Fruit fly (Drosophila melanogaster) whole organism, prepupa: ENCODE results near the gene Psn.

ENCODE experiments used
- Blimp-1 ChIP-seq: fragments of 200-800 bp; sonication (Bioruptor generic); optimal IDR thresholded peaks from 3 replicates; lab custom pipeline; 2017; ENCODE audit warnings: missing biosample characterization, missing genetic modification characterization, mild to moderate bottlenecking, moderate library complexity, missing genetic modification reagents
- CG10631 ChIP-seq: fragments of 200-800 bp; sonication (Bioruptor generic); optimal IDR thresholded peaks from 2 replicates; lab custom pipeline; 2016; ENCODE audit warnings: missing biosample characterization, missing genetic modification characterization
- CG11294 ChIP-seq: fragments of 200-800 bp; sonication (Bioruptor generic); IDR thresholded peaks from 2 replicates; pipeline ENCODE4 v1.3.6; 2022; ENCODE audit warnings: missing biosample characterization, missing genetic modification characterization
- CG15336 ChIP-seq: fragments of 200-800 bp; sonication (Bioruptor generic); IDR thresholded peaks from 2 replicates; pipeline ENCODE4 v1.3.6; 2022; ENCODE audit warnings: missing biosample characterization, missing genetic modification characterization
- CG1621 ChIP-seq: fragments of 200-800 bp; sonication (Bioruptor generic); optimal IDR thresholded peaks from 3 replicates; lab custom pipeline; 2018; ENCODE audit warnings: missing biosample characterization, mild to moderate bottlenecking, missing genetic modification characterization
- CG16779 ChIP-seq: fragments of 200-800 bp; sonication (Bioruptor generic); optimal IDR thresholded peaks from 3 replicates; lab custom pipeline; 2017; ENCODE audit warnings: missing biosample characterization, mild to moderate bottlenecking, missing genetic modification characterization
- CG31627 ChIP-seq: fragments of 200-800 bp; sonication (Bioruptor generic); optimal IDR thresholded peaks from 3 replicates; lab custom pipeline; 2016; ENCODE audit warnings: missing biosample characterization, missing genetic modification characterization
- CG32006 ChIP-seq: fragments of 200-800 bp; sonication (Bioruptor generic); optimal IDR thresholded peaks from 3 replicates; lab custom pipeline; 2017; ENCODE audit warnings: missing biosample characterization, mild to moderate bottlenecking, missing genetic modification characterization
- CG34406 ChIP-seq: fragments of 200-800 bp; sonication (Bioruptor generic); optimal IDR thresholded peaks from 3 replicates; lab custom pipeline; 2016; ENCODE audit warnings: missing biosample characterization, missing genetic modification characterization
- CG3919 ChIP-seq: fragments of 200-800 bp; sonication (Bioruptor generic); optimal IDR thresholded peaks from 3 replicates; lab custom pipeline; 2016; ENCODE audit warnings: missing biosample characterization, missing genetic modification characterization
- CG4318 ChIP-seq: fragments of 200-800 bp; sonication (Bioruptor generic); optimal IDR thresholded peaks from 3 replicates; lab custom pipeline; 2017; ENCODE audit warnings: missing biosample characterization, mild to moderate bottlenecking, missing genetic modification characterization
- CG6163 ChIP-seq: fragments of 200-800 bp; sonication (Bioruptor generic); IDR thresholded peaks from 3 replicates; pipeline ENCODE4 v1.3.6; 2022; ENCODE audit warnings: missing biosample characterization, missing genetic modification characterization
- CG6276 ChIP-seq: fragments of 200-800 bp; sonication (Bioruptor generic); optimal IDR thresholded peaks from 2 replicates; lab custom pipeline; 2017; ENCODE audit warnings: missing biosample characterization, mild to moderate bottlenecking, missing genetic modification characterization
- CG6792 ChIP-seq: fragments of 200-800 bp; sonication (Bioruptor generic); optimal IDR thresholded peaks from 3 replicates; lab custom pipeline; 2016; ENCODE audit warnings: missing biosample characterization, missing genetic modification characterization
- CG6854 ChIP-seq: fragments of 200-800 bp; sonication (Bioruptor generic); optimal IDR thresholded peaks from 2 replicates; lab custom pipeline; 2017; ENCODE audit warnings: missing biosample characterization, mild to moderate bottlenecking, missing genetic modification characterization
- CG7368 ChIP-seq: fragments of 200-800 bp; sonication (Bioruptor generic); optimal IDR thresholded peaks from 3 replicates; lab custom pipeline; 2016; ENCODE audit warnings: missing biosample characterization, missing genetic modification characterization
- CG8319 ChIP-seq: fragments of 200-800 bp; sonication (Bioruptor generic); optimal IDR thresholded peaks from 3 replicates; lab custom pipeline; 2016; ENCODE audit warnings: missing biosample characterization, missing genetic modification characterization
- CG8632 ChIP-seq: fragments of 200-800 bp; sonication (Bioruptor generic); optimal IDR thresholded peaks from 3 replicates; lab custom pipeline; 2016; ENCODE audit warnings: missing biosample characterization, missing genetic modification characterization
- Eip75B ChIP-seq: fragments of 200-800 bp; sonication (Bioruptor generic); optimal IDR thresholded peaks from 3 replicates; lab custom pipeline; 2016; ENCODE audit warnings: missing biosample characterization, missing genetic modification characterization
- Eip78C ChIP-seq: fragments of 200-800 bp; sonication (Bioruptor generic); peaks from one replicate; lab custom pipeline; 2016; ENCODE audit warnings: missing biosample characterization, missing genetic modification characterization
- Ets21C ChIP-seq: fragments of 200-800 bp; sonication (Bioruptor generic); optimal IDR thresholded peaks from 3 replicates; lab custom pipeline; 2016; ENCODE audit warnings: missing biosample characterization, missing genetic modification characterization
- Gug ChIP-seq: fragments of 200-800 bp; sonication (Bioruptor generic); IDR thresholded peaks from 2 replicates; pipeline ENCODE4 v1.3.6; 2022; ENCODE audit warnings: missing biosample characterization, missing genetic modification characterization
- Hr38 ChIP-seq: sonication (Bioruptor generic); optimal IDR thresholded peaks from 2 replicates; lab custom pipeline; 2016; ENCODE audit warnings: missing biosample characterization, missing genetic modification characterization
- Hr39 ChIP-seq: fragments of 200-800 bp; sonication (Bioruptor generic); optimal IDR thresholded peaks from 2 replicates; lab custom pipeline; 2016; ENCODE audit warnings: missing biosample characterization, missing genetic modification characterization
- Hr4 ChIP-seq: fragments of 200-800 bp; sonication (Bioruptor generic); optimal IDR thresholded peaks from 3 replicates; lab custom pipeline; 2016; ENCODE audit warnings: missing biosample characterization, missing genetic modification characterization
- Lpt ChIP-seq: fragments of 200-800 bp; sonication (Bioruptor generic); optimal IDR thresholded peaks from 3 replicates; lab custom pipeline; 2016; ENCODE audit warnings: missing biosample characterization, missing genetic modification characterization
- Met ChIP-seq: fragments of 200-800 bp; sonication (Bioruptor generic); optimal IDR thresholded peaks from 3 replicates; lab custom pipeline; 2016; ENCODE audit warnings: missing biosample characterization, missing genetic modification characterization
- OdsH ChIP-seq: fragments of 200-800 bp; sonication (Bioruptor generic); optimal IDR thresholded peaks from 3 replicates; lab custom pipeline; 2016; ENCODE audit warnings: missing biosample characterization, missing genetic modification characterization
- Sox102F ChIP-seq: fragments of 200-800 bp; sonication (Bioruptor generic); optimal IDR thresholded peaks from 2 replicates; lab custom pipeline; 2016; ENCODE audit warnings: missing biosample characterization, mild to moderate bottlenecking, missing genetic modification characterization
- achi ChIP-seq: fragments of 200-800 bp; sonication (Bioruptor generic); optimal IDR thresholded peaks from 3 replicates; lab custom pipeline; 2016; ENCODE audit warnings: missing biosample characterization, missing genetic modification characterization
- acj6 ChIP-seq: fragments of 200-800 bp; sonication (Bioruptor generic); optimal IDR thresholded peaks from 3 replicates; lab custom pipeline; 2016; ENCODE audit warnings: missing biosample characterization, missing genetic modification characterization
- cyc ChIP-seq: fragments of 200-800 bp; sonication (Bioruptor generic); optimal IDR thresholded peaks from 3 replicates; lab custom pipeline; 2016; ENCODE audit warnings: missing biosample characterization, missing genetic modification characterization
- dac ChIP-seq: fragments of 200-800 bp; sonication (Bioruptor generic); optimal IDR thresholded peaks from 2 replicates; lab custom pipeline; 2017; ENCODE audit warnings: missing biosample characterization, mild to moderate bottlenecking, missing genetic modification characterization
- dsx ChIP-seq: fragments of 200-800 bp; optimal IDR thresholded peaks from 3 replicates; lab custom pipeline; 2019; ENCODE audit warnings: missing biosample characterization, mild to moderate bottlenecking, missing genetic modification characterization, moderate library complexity; ENCODE audit not compliant: poor library complexity, severe bottlenecking
- eg ChIP-seq: fragments of 200-800 bp; sonication (Bioruptor generic); IDR thresholded peaks from 3 replicates; pipeline ENCODE4 v1.3.6; 2022; ENCODE audit warnings: missing biosample characterization, missing genetic modification characterization
- esn ChIP-seq: fragments of 200-800 bp; sonication (Bioruptor generic); optimal IDR thresholded peaks from 2 replicates; lab custom pipeline; 2016; ENCODE audit warnings: missing biosample characterization, mild to moderate bottlenecking, missing genetic modification characterization, moderate library complexity
- fd59A ChIP-seq: fragments of 200-800 bp; sonication (Bioruptor generic); optimal IDR thresholded peaks from 2 replicates; lab custom pipeline; 2017; ENCODE audit warnings: missing biosample characterization, mild to moderate bottlenecking, missing genetic modification characterization, missing genetic modification reagents
- fkh ChIP-seq: fragments of 200-800 bp; sonication (Bioruptor generic); optimal IDR thresholded peaks from 3 replicates; lab custom pipeline; 2017; ENCODE audit warnings: missing biosample characterization, mild to moderate bottlenecking, missing genetic modification characterization, moderate library complexity
- net ChIP-seq: fragments of 200-800 bp; sonication (Bioruptor generic); optimal IDR thresholded peaks from 3 replicates; lab custom pipeline; 2016; ENCODE audit warnings: missing biosample characterization, missing genetic modification characterization
- pdm3 ChIP-seq: fragments of 200-800 bp; sonication (Bioruptor generic); optimal IDR thresholded peaks from 3 replicates; lab custom pipeline; 2016; ENCODE audit warnings: missing biosample characterization, missing genetic modification characterization
- salr ChIP-seq, 2 experiments: fragments of 200-800 bp; sonication (Bioruptor generic); optimal IDR thresholded peaks; 3 replicates each; lab custom pipeline; 2016 to 2018; ENCODE audit warnings: missing biosample characterization in 2 of 2, missing genetic modification characterization in 2 of 2, mild to moderate bottlenecking in 1 of 2
- spab ChIP-seq: fragments of 200-800 bp; sonication (Bioruptor generic); optimal IDR thresholded peaks from 2 replicates; lab custom pipeline; 2017; ENCODE audit warnings: missing biosample characterization, mild to moderate bottlenecking, missing genetic modification characterization, missing genetic modification reagents
- ss ChIP-seq, 2 experiments: fragments of 200-800 bp; sonication (Bioruptor generic); optimal IDR thresholded peaks; 2 replicates in 1 of 2; 3 replicates in 1 of 2; lab custom pipeline; 2017 to 2018; ENCODE audit warnings: mild to moderate bottlenecking in 2 of 2, missing biosample characterization in 2 of 2, missing genetic modification characterization in 2 of 2, moderate library complexity in 1 of 2
- svp ChIP-seq: fragments of 200-800 bp; sonication (Bioruptor generic); peaks from one replicate; lab custom pipeline; 2016; ENCODE audit warnings: missing biosample characterization, missing genetic modification characterization
- topi ChIP-seq: fragments of 200-800 bp; sonication (Bioruptor generic); optimal IDR thresholded peaks from 3 replicates; lab custom pipeline; 2016; ENCODE audit warnings: missing biosample characterization, missing genetic modification characterization

Psn gene

dm6 chr3L:20401026-20401912 lies 31.0 kb upstream of the Psn start, which contains the start of gene trbl (continued):
- TF ChIP-seq ss (GFP tag; optimal IDR thresholded peaks at IDR 0.05; lab: Kevin White, UChicago) (peak; percentile 12 to 21), dsx (GFP tag; lab: Kevin White, UChicago) (peak; percentile 62), svp (peak; percentile 73), Eip78C (peak; percentile 48), fd59A (GFP tag; lab: Kevin White, UChicago) (no peak)

- TF ChIP-seq Gug (GFP tag; lab: Robert Waterston, UW) (no peak), ss (GFP tag; optimal IDR thresholded peaks at IDR 0.05; lab: Kevin White, UChicago) (peak; percentile 55 to 86), CG7368 (peak; percentile 55), esn (peak; percentile 54), Sox102F (GFP tag; lab: Kevin White, UChicago) (peak; percentile 51), salr (GFP tag; optimal IDR thresholded peaks at IDR 0.05; lab: Kevin White, UChicago) (peak in 1 of 2 experiments; percentile 57), Hr38 (no peak), Eip75B (GFP tag; lab: Kevin White, UChicago) (peak; percentile 69), CG4318 (GFP tag; lab: Kevin White, UChicago) (no peak), CG3919 (GFP tag; lab: Kevin White, UChicago) (peak; percentile 56), fd59A (GFP tag; lab: Kevin White, UChicago) (peak; percentile 72), CG15336 (GFP tag; lab: Robert Waterston, UW) (peak; percentile 25; the same call in 1 of the 2 replicates), CG16779 (peak; percentile 28), eg (GFP tag; lab: Robert Waterston, UW) (no peak), spab (GFP tag; lab: Kevin White, UChicago) (peak; percentile 73), CG34406 (GFP tag; lab: Kevin White, UChicago) (peak; percentile 60), CG11294 (GFP tag; lab: Robert Waterston, UW) (no peak), Met (GFP tag; lab: Kevin White, UChicago) (peak; percentile 62), CG6276 (GFP tag; lab: Kevin White, UChicago) (no peak), pdm3 (peak; percentile 65), net (GFP tag; lab: Kevin White, UChicago) (peak; percentile 17), dac (GFP tag; lab: Kevin White, UChicago) (no peak), CG32006 (no peak), Ets21C (GFP tag; lab: Kevin White, UChicago) (peak; percentile 46), CG1621 (tag; lab: Kevin White, UChicago) (peak; percentile 75), cyc (GFP tag; lab: Kevin White, UChicago) (peak; percentile 53), CG6792 (peak; percentile 72), svp (peak; percentile 80), fkh (GFP tag; lab: Kevin White, UChicago) (no peak), OdsH (GFP tag; lab: Kevin White, UChicago) (peak; percentile 66), CG31627 (peak; percentile 64), CG8632 (peak; percentile 49), acj6 (GFP tag; lab: Kevin White, UChicago) (peak; percentile 73), Eip78C (peak; percentile 91), Lpt (GFP tag; lab: Kevin White, UChicago) (no peak), CG6854 (GFP tag; lab: Kevin White, UChicago) (no peak), CG8319 (GFP tag; lab: Kevin White, UChicago) (peak; percentile 34), Blimp-1 (GFP tag; lab: Kevin White, UChicago) (no peak), topi (GFP tag; lab: Kevin White, UChicago) (peak; percentile 60), Hr39 (GFP tag; lab: Kevin White, UChicago) (peak; percentile 70), Hr4 (no peak), achi (GFP tag; lab: Kevin White, UChicago) (peak; percentile 66), dsx (GFP tag; lab: Kevin White, UChicago) (peak; percentile 86), CG10631 (peak; percentile 39), CG6163 (GFP tag; lab: Robert Waterston, UW) (peak; percentile 77)
These were observed 29.4 kb upstream of the Psn start for dm6 chr3L:20402665-20403492.
